Fruit fly (Drosophila melanogaster) ovary, adult (tissue): Measurements from ENCODE around the gene rdog.
A peak's percentile ranks its signal among the peaks of the same experiment; 100 is the strongest.

Source experiments
- CG17801 ChIP-seq: fragments of 200-800 bp; optimal IDR thresholded peaks from 2 replicates; lab custom pipeline; 2019; ENCODE audit warnings: missing biosample characterization, mild to moderate bottlenecking, missing genetic modification characterization, moderate library complexity; ENCODE audit not compliant: partially characterized antibody

rdog gene

dm6 chr3R:29146710-29147109 lies 11.2 kb upstream of the rdog start, which contains the start of gene CG14511:
Gene CG14511, minus strand, starts transcription at chr3R:29146893.
- TF ChIP-seq CG17801 (GFP tag; lab: Kevin White, UChicago) = no peak

- no peak for TF ChIP-seq CG17801 (GFP tag; lab: Kevin White, UChicago)
Observed at dm6 chr3R:29148072-29148471, 9.8 kb upstream of the rdog start, which contains the start of the genes CG11882 and Pglym78. Gene CG11882, minus strand, starts transcription at chr3R:29148172. Gene Pglym78, plus strand, starts transcription at chr3R:29148248.

dm6 chr3R:29151621-29152092 lies 6.3 kb upstream of the rdog start, which contains the start of gene eIF2D:
Gene eIF2D, minus strand, starts transcription at chr3R:29151794.
- peak; percentile 70 for TF ChIP-seq CG17801 (GFP tag; lab: Kevin White, UChicago)

- peak; percentile 62 for TF ChIP-seq CG17801 (GFP tag; lab: Kevin White, UChicago)
Observed at dm6 chr3R:29153197-29153644, 4.7 kb upstream of the rdog start, which contains the start of the genes Slbp and Rpn2. Gene Slbp, minus strand, starts transcription at chr3R:29153266. Gene Rpn2, plus strand, starts transcription at chr3R:29153524.

dm6 chr3R:29158721-29159120 lies 799 bp downstream of the rdog start:
- no peak for TF ChIP-seq CG17801 (GFP tag; lab: Kevin White, UChicago)

dm6 chr3R:29159620-29160019 lies 1.7 kb downstream of the rdog start:
- no peak for TF ChIP-seq CG17801 (GFP tag; lab: Kevin White, UChicago)

dm6 chr3R:29164930-29165693 lies 7.2 kb downstream of the rdog start, which contains the start of gene CG11898:
Gene CG11898, plus strand, starts transcription at chr3R:29165643.
- TF ChIP-seq CG17801 (GFP tag; lab: Kevin White, UChicago) = no peak

- TF ChIP-seq CG17801 (GFP tag; lab: Kevin White, UChicago) = no peak
Observed at dm6 chr3R:29190984-29191383, 33.1 kb downstream of the rdog start.

dm6 chr3R:29194957-29195356 lies 37.0 kb downstream of the rdog start, which contains the start of gene jus:
Gene jus, minus strand, starts transcription at chr3R:29194994.
- no peak for TF ChIP-seq CG17801 (GFP tag; lab: Kevin White, UChicago)

- TF ChIP-seq CG17801 (GFP tag; lab: Kevin White, UChicago) = no peak
Observed at dm6 chr3R:29196967-29197611, 39.2 kb downstream of the rdog start, which contains the start of gene CG14515. Gene CG14515, plus strand, starts transcription at chr3R:29197556.

dm6 chr3R:29198299-29198698 lies 40.4 kb downstream of the rdog start:
- no peak for TF ChIP-seq CG17801 (GFP tag; lab: Kevin White, UChicago)

dm6 chr3R:29199807-29200693 lies 42.1 kb downstream of the rdog start, which contains the start of gene CG11899:
Gene CG11899, plus strand, starts transcription at chr3R:29200454.
- TF ChIP-seq CG17801 (GFP tag; lab: Kevin White, UChicago) = peak; percentile 61

- TF ChIP-seq CG17801 (GFP tag; lab: Kevin White, UChicago) = no peak
Observed at dm6 chr3R:29202418-29202817, 44.5 kb downstream of the rdog start, which contains the start of gene Mesh1. Gene Mesh1, minus strand, starts transcription at chr3R:29202525.

dm6 chr3R:29204033-29204432 lies 46.1 kb downstream of the rdog start, which contains the start of gene Cyt-c1L:
Gene Cyt-c1L, minus strand, starts transcription at chr3R:29204133.
- no peak for TF ChIP-seq CG17801 (GFP tag; lab: Kevin White, UChicago)
